Worm (Caenorhabditis elegans) whole organism, midembryonic: Measurements from ENCODE around the gene emg-1.

Source experiments
- T22C8.4 ChIP-seq: fragments of 200-800 bp; sonication (Bioruptor generic); IDR thresholded peaks from 2 replicates; pipeline ENCODE4 v1.3.6; 2022; ENCODE audit warnings: missing genetic modification characterization, missing compliant biosample characterization
- flt-1 ChIP-seq: fragments of 200-800 bp; sonication (Bioruptor generic); IDR thresholded peaks from 2 replicates; pipeline ENCODE4 v1.3.6; 2022; ENCODE audit warnings: missing genetic modification characterization, missing compliant biosample characterization
- klf-2 ChIP-seq: fragments of 200-800 bp; sonication (Bioruptor generic); conservative IDR thresholded peaks from 2 replicates; pipeline ENCODE4 v1.3.6; 2022; ENCODE audit warnings: missing genetic modification reagents, missing genetic modification characterization, missing compliant biosample characterization
- med-1 ChIP-seq: sonication (generic microtip); optimal IDR thresholded peaks from 2 replicates; lab custom pipeline; 2017; ENCODE audit warnings: missing genetic modification characterization, mild to moderate bottlenecking, missing compliant biosample characterization, antibody characterized with exemption, missing genetic modification reagents; ENCODE audit not compliant: insufficient read depth
- ref-1 ChIP-seq: fragments of 200-800 bp; sonication (Bioruptor generic); conservative IDR thresholded peaks from 2 replicates; pipeline ENCODE4 v1.3.6; 2022; ENCODE audit warnings: missing genetic modification reagents, missing genetic modification characterization, missing compliant biosample characterization
- tab-1 ChIP-seq: fragments of 200-800 bp; sonication (Bioruptor generic); IDR thresholded peaks from 2 replicates; pipeline ENCODE4 v1.3.6; 2022; ENCODE audit warnings: missing genetic modification characterization, missing compliant biosample characterization
- ztf-23 ChIP-seq: fragments of 200-800 bp; sonication (Bioruptor generic); IDR thresholded peaks from 2 replicates; pipeline ENCODE4 v1.3.6; 2022; ENCODE audit warnings: missing genetic modification reagents, missing genetic modification characterization, missing compliant biosample characterization

DNA sequence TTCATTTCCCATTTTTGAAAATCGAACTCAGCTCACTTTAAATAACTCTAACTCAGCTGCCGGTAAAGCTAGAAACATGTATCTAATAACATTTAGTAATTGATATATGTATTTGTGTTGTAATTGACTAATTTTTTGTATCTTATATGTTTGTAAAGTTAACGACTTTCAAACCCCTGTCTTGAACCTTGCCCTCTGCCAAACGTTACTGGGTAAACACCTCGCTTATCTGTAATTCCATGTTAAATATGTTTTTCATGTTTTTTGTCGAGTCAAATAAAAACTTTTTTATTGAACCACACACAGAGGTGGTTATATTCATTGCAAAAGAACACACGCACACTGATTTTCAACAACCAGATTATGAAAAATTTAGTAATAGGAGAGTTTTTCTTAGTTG is 19.5 kb upstream of the emg-1 start:
- TF ChIP-seq T22C8.4 (GFP tag; lab: Robert Waterston, UW), result no peak
- no peak for TF ChIP-seq ref-1 (GFP tag; lab: Robert Waterston, UW)
- no peak for TF ChIP-seq flt-1
- no peak for TF ChIP-seq tab-1 (GFP tag; lab: Robert Waterston, UW)
- no peak for TF ChIP-seq ztf-23 (GFP tag; lab: Robert Waterston, UW)
- no peak for TF ChIP-seq med-1 (GFP tag; lab: Kevin White, UChicago)
- TF ChIP-seq klf-2 (GFP tag; lab: Robert Waterston, UW), result no peak
